Worm (Caenorhabditis elegans): ENCODE measurements around the gene F28C6.10.

ce11 chrII:8569038-8569977, 38.5 kb upstream of the F28C6.10 start, which contains the start of the genes col-38 and rpl-5:
- no peak for TF ChIP-seq unc-62 (GFP tag; optimal IDR thresholded peaks at IDR 0.05)
- TF ChIP-seq sox-4 (tag; optimal IDR thresholded peaks at IDR 0.05), result peak; percentile 30
- TF ChIP-seq zag-1 (tag; optimal IDR thresholded peaks at IDR 0.05), result no peak
